Worm (Caenorhabditis elegans): ENCODE results near the gene F44E5.4.
A peak's percentile ranks its signal among the peaks of the same experiment; 100 is the strongest.

Gene F44E5.4

ce11 chrII:11751615-11752174 is 7.4 kb downstream of the F44E5.4 start (continued):
- TF ChIP-seq mdt-29 (GFP tag; IDR thresholded peaks at IDR 0.05) (no peak), daf-16 (GFP tag; optimal IDR thresholded peaks at IDR 0.05) (no peak), daf-16 (tag; optimal IDR thresholded peaks at IDR 0.05) (no peak), aha-1 (tag) (no peak)

- peak; percentile 3 for TF ChIP-seq nhr-77 (tag; optimal IDR thresholded peaks at IDR 0.05)
- TF ChIP-seq zag-1 (tag; optimal IDR thresholded peaks at IDR 0.05), result peak; percentile 60
- TF ChIP-seq hlh-30 (tag; optimal IDR thresholded peaks at IDR 0.05; ENCODE audit: insufficient read depth), result peak; percentile 78
- TF ChIP-seq nhr-10 (tag; optimal IDR thresholded peaks at IDR 0.05), result peak; percentile 2
- no peak for TF ChIP-seq ceh-82 (tag; optimal IDR thresholded peaks at IDR 0.05)
- peak; percentile 24; the same call in 1 of the 2 replicates for TF ChIP-seq lin-1 (GFP tag; IDR thresholded peaks at IDR 0.05)
- no peak for TF ChIP-seq skn-1 (tag; optimal IDR thresholded peaks at IDR 0.05)
- peak; percentile 88 for TF ChIP-seq spr-1 (tag; optimal IDR thresholded peaks at IDR 0.05)
- no peak for TF ChIP-seq zfp-3 (GFP tag; conservative IDR thresholded peaks at IDR 0.05)
- TF ChIP-seq D1046.2 (GFP tag; IDR thresholded peaks at IDR 0.05), result no peak
- peak; percentile 44 to 77 for TF ChIP-seq mdl-1 (tag; optimal IDR thresholded peaks at IDR 0.05)
- no peak for TF ChIP-seq dmd-9 (GFP tag; IDR thresholded peaks at IDR 0.05)
- TF ChIP-seq duxl-1 (tag; optimal IDR thresholded peaks at IDR 0.05; ENCODE audit: poor library complexity), result no peak
- TF ChIP-seq R02D3.7 (tag; optimal IDR thresholded peaks at IDR 0.05), result no peak
- TF ChIP-seq ztf-7 (tag; optimal IDR thresholded peaks at IDR 0.05), result no peak
- TF ChIP-seq T20F7.1 (GFP tag; optimal IDR thresholded peaks at IDR 0.05), result peak; percentile 82
- TF ChIP-seq mes-2 (tag; optimal IDR thresholded peaks at IDR 0.05; ENCODE audit: poor library complexity, severe bottlenecking), result peak; percentile 58
- no peak for TF ChIP-seq ceh-62 (tag; optimal IDR thresholded peaks at IDR 0.05)
- TF ChIP-seq gei-8 (GFP tag; optimal IDR thresholded peaks at IDR 0.05), result peak; percentile 69
- peak; percentile 81 for TF ChIP-seq ceh-28 (tag; optimal IDR thresholded peaks at IDR 0.05)
- TF ChIP-seq nhr-11 (tag; optimal IDR thresholded peaks at IDR 0.05), result peak; percentile 62
- peak; percentile 63; the same call in 1 of the 2 replicates for TF ChIP-seq ceh-20 (GFP tag; IDR thresholded peaks at IDR 0.05)
- TF ChIP-seq Y48G9A.11 (GFP tag; IDR thresholded peaks at IDR 0.05), result no peak
- TF ChIP-seq saeg-2 (GFP tag; IDR thresholded peaks at IDR 0.05), result peak; percentile 67
- no peak for TF ChIP-seq Y75B8A.6 (GFP tag; IDR thresholded peaks at IDR 0.05)
- no peak for TF ChIP-seq lin-39 (tag; optimal IDR thresholded peaks at IDR 0.05)
- no peak for TF ChIP-seq cey-2 (tag; optimal IDR thresholded peaks at IDR 0.05; ENCODE audit: borderline replicate concordance, insufficient read depth)
- TF ChIP-seq dmd-8 (GFP tag; IDR thresholded peaks at IDR 0.05), result no peak
- no peak for TF ChIP-seq Y5F2A.4 (GFP tag; optimal IDR thresholded peaks at IDR 0.05)
- peak; percentile 96 for TF ChIP-seq hlh-11 (tag; optimal IDR thresholded peaks at IDR 0.05)
- peak; percentile 20 to 83 for TF ChIP-seq hif-1 (tag; optimal IDR thresholded peaks at IDR 0.05)
- TF ChIP-seq rbr-2 (tag; optimal IDR thresholded peaks at IDR 0.05), result peak; percentile 92
- peak; percentile 67 for TF ChIP-seq F10B5.3 (tag; optimal IDR thresholded peaks at IDR 0.05)
- peak; percentile 68; the same call in 1 of the 2 replicates for TF ChIP-seq mdt-29 (GFP tag; IDR thresholded peaks at IDR 0.05)
- no peak for TF ChIP-seq unc-39 (tag; optimal IDR thresholded peaks at IDR 0.05)
- no peak for TF ChIP-seq daf-19 (GFP tag; conservative IDR thresholded peaks at IDR 0.05)
- TF ChIP-seq jun-1 (tag; optimal IDR thresholded peaks at IDR 0.05), result peak; percentile 70
- TF ChIP-seq mxl-2 (GFP tag; conservative IDR thresholded peaks at IDR 0.05), result no peak
- peak; percentile 43 for TF ChIP-seq dpl-1 (GFP tag; optimal IDR thresholded peaks at IDR 0.05)
- TF ChIP-seq nhr-42 (GFP tag; IDR thresholded peaks at IDR 0.05), result peak; percentile 49; the same call in 1 of the 2 replicates
- TF ChIP-seq daf-16 (GFP tag; optimal IDR thresholded peaks at IDR 0.05), result peak in 1 of 2 experiments; percentile 76
- TF ChIP-seq daf-16 (tag; optimal IDR thresholded peaks at IDR 0.05), result peak; percentile 58
- peak; percentile 92 for TF ChIP-seq F37D6.2 (tag; optimal IDR thresholded peaks at IDR 0.05)
- peak; percentile 66 to 67 for TF ChIP-seq lsy-2 (tag; optimal IDR thresholded peaks at IDR 0.05)
- peak; percentile 33 for TF ChIP-seq nhr-28 (tag; optimal IDR thresholded peaks at IDR 0.05)
- peak; percentile 78 for TF ChIP-seq nhr-48 (tag; optimal IDR thresholded peaks at IDR 0.05)
Observed at ce11 chrII:11749490-11750172, 9.5 kb downstream of the F44E5.4 start.
